Fruit fly (Drosophila melanogaster): Measurements from ENCODE around the gene CG7685.

DNA sequence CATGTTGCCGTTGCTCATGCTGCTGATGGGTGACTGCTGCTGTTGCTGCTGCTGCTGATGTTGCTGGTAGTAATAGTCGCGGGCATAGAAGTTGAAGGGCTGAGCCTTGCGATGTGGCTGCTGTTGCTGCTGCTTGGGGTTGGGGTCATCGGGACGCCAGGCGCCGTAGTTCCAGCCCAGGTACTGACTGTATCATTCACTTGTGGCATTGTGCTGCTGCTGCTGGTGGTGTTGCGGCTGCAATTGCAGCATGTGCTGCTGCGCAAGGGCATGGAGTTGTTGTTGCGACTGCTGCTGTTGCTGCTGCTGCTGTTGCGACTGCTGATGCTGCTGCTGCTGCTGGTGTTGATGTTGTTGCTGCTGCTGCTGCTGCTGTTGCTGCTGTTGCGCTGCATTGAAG lies 17.7 kb downstream of the CG7685 start:
- no peak for TF ChIP-seq insv (optimal IDR thresholded peaks at IDR 0.05)
- TF ChIP-seq h (optimal IDR thresholded peaks at IDR 0.05), result no peak
- TF ChIP-seq psq (optimal IDR thresholded peaks at IDR 0.05), result no peak

All from Kc167 (cell line).